Worm (Caenorhabditis elegans) whole organism, L4 larva: ENCODE measurements around the gene rsp-7.

ENCODE experiments used
- Y5F2A.4 ChIP-seq: fragments of 200-800 bp; sonication (Bioruptor generic); optimal IDR thresholded peaks from 2 replicates; lab custom pipeline; 2018; ENCODE audit warnings: mild to moderate bottlenecking, missing genetic modification characterization, missing compliant biosample characterization
- aha-1 ChIP-seq: fragments of 150-350 bp; peaks from one replicate; lab custom pipeline; 2014; ENCODE audit warnings: missing biosample characterization, missing genetic modification characterization
- ceh-20 ChIP-seq: fragments of 200-800 bp; sonication (Bioruptor generic); IDR thresholded peaks from 2 replicates; pipeline ENCODE4 v1.3.6; 2022; ENCODE audit warnings: missing genetic modification reagents, missing genetic modification characterization, missing compliant biosample characterization
- ceh-28 ChIP-seq: fragments of 150-350 bp; optimal IDR thresholded peaks from 2 replicates; lab custom pipeline; 2014; ENCODE audit warnings: missing biosample characterization, missing genetic modification reagents, missing genetic modification characterization
- daf-12 ChIP-seq: fragments of 150-350 bp; optimal IDR thresholded peaks from 2 replicates; lab custom pipeline; 2014; ENCODE audit warnings: missing biosample characterization, missing genetic modification reagents, missing genetic modification characterization
- daf-16 ChIP-seq, 3 experiments: sonication (generic microtip); optimal IDR thresholded peaks; 2 replicates each; lab custom pipeline; 2016 to 2017; ENCODE audit warnings: missing genetic modification characterization in 3 of 3, missing genetic modification reagents in 3 of 3, mild to moderate bottlenecking in 2 of 3, missing compliant biosample characterization in 2 of 3, missing biosample characterization in 1 of 3, moderate library complexity in 1 of 3
- dmd-6 ChIP-seq: fragments of 200-800 bp; sonication (Bioruptor generic); IDR thresholded peaks from 2 replicates; pipeline ENCODE4 v1.3.6; 2022; ENCODE audit warnings: missing genetic modification reagents, missing genetic modification characterization, missing compliant biosample characterization
- dpl-1 ChIP-seq: fragments of 150-350 bp; optimal IDR thresholded peaks from 2 replicates; lab custom pipeline; 2014; ENCODE audit warnings: missing biosample characterization, missing genetic modification reagents, missing genetic modification characterization
- duxl-1 ChIP-seq: sonication (generic microtip); optimal IDR thresholded peaks from 2 replicates; lab custom pipeline; 2016; ENCODE audit warnings: mild to moderate bottlenecking, missing genetic modification characterization, moderate library complexity, missing compliant biosample characterization; ENCODE audit not compliant: poor library complexity
- hif-1 ChIP-seq, 2 experiments: sonication (generic microtip); optimal IDR thresholded peaks; 2 replicates each; lab custom pipeline; 2016 to 2017; ENCODE audit warnings: missing compliant biosample characterization in 2 of 2, missing genetic modification characterization in 2 of 2, missing genetic modification reagents in 2 of 2, missing genotype in 2 of 2, mild to moderate bottlenecking in 1 of 2
- hlh-11 ChIP-seq: fragments of 200-800 bp; sonication (Bioruptor generic); optimal IDR thresholded peaks from 2 replicates; lab custom pipeline; 2018; ENCODE audit warnings: mild to moderate bottlenecking, missing genetic modification characterization, missing compliant biosample characterization
- jun-1 ChIP-seq: fragments of 150-350 bp; optimal IDR thresholded peaks from 2 replicates; lab custom pipeline; 2014; ENCODE audit warnings: missing biosample characterization, missing genetic modification reagents, missing genetic modification characterization
- lin-13 ChIP-seq: fragments of 150-350 bp; optimal IDR thresholded peaks from 2 replicates; lab custom pipeline; 2014; ENCODE audit warnings: missing biosample characterization, missing genetic modification reagents, missing genetic modification characterization
- lsy-2 ChIP-seq, 2 experiments: fragments of 150-350 bp in 1 of 2; sonication (generic microtip) in 1 of 2; optimal IDR thresholded peaks; 2 replicates each; lab custom pipeline; 2014 to 2017; ENCODE audit warnings: missing biosample characterization in 2 of 2, missing genetic modification characterization in 2 of 2
- madf-9 ChIP-seq: fragments of 200-800 bp; sonication (Bioruptor generic); conservative IDR thresholded peaks from 2 replicates; pipeline ENCODE4 v1.3.6; 2022; ENCODE audit warnings: missing genetic modification reagents, missing genetic modification characterization, missing compliant biosample characterization
- mdl-1 ChIP-seq, 2 experiments: fragments of 150-350 bp in 1 of 2; sonication (generic microtip) in 1 of 2; optimal IDR thresholded peaks; 2 replicates each; lab custom pipeline; 2014 to 2017; ENCODE audit warnings: missing biosample characterization in 2 of 2, missing genetic modification characterization in 2 of 2
- mxl-2 ChIP-seq: fragments of 200-800 bp; sonication (Bioruptor generic); conservative IDR thresholded peaks from 2 replicates; pipeline ENCODE4 v1.3.6; 2022; ENCODE audit warnings: missing genetic modification reagents, missing genetic modification characterization, missing compliant biosample characterization
- mxl-3 ChIP-seq: fragments of 200-800 bp; sonication (Bioruptor generic); optimal IDR thresholded peaks from 2 replicates; lab custom pipeline; 2018; ENCODE audit warnings: mild to moderate bottlenecking, missing genetic modification characterization, missing compliant biosample characterization
- nhr-10 ChIP-seq: fragments of 150-350 bp; optimal IDR thresholded peaks from 2 replicates; lab custom pipeline; 2014; ENCODE audit warnings: missing biosample characterization, missing genetic modification characterization
- nhr-111 ChIP-seq: fragments of 200-800 bp; sonication (Bioruptor generic); optimal IDR thresholded peaks from 2 replicates; lab custom pipeline; 2018; ENCODE audit warnings: mild to moderate bottlenecking, missing genetic modification characterization, missing compliant biosample characterization
- nhr-25 ChIP-seq: sonication (generic microtip); optimal IDR thresholded peaks from 2 replicates; lab custom pipeline; 2017; ENCODE audit warnings: missing genetic modification characterization, mild to moderate bottlenecking, missing compliant biosample characterization, antibody characterized with exemption, moderate library complexity, borderline replicate concordance; ENCODE audit not compliant: insufficient read depth
- nhr-28 ChIP-seq: fragments of 150-350 bp; optimal IDR thresholded peaks from 2 replicates; lab custom pipeline; 2014; ENCODE audit warnings: missing biosample characterization, missing genetic modification characterization
- nhr-42 ChIP-seq: fragments of 200-800 bp; sonication (Bioruptor generic); IDR thresholded peaks from 2 replicates; pipeline ENCODE4 v1.3.6; 2022; ENCODE audit warnings: missing genetic modification characterization, missing compliant biosample characterization
- nhr-48 ChIP-seq: sonication (generic microtip); optimal IDR thresholded peaks from 2 replicates; lab custom pipeline; 2016; ENCODE audit warnings: mild to moderate bottlenecking, missing genetic modification characterization, missing compliant biosample characterization
- nhr-6 ChIP-seq: fragments of 150-350 bp; optimal IDR thresholded peaks from 2 replicates; lab custom pipeline; 2014; ENCODE audit warnings: missing biosample characterization, missing genetic modification characterization
- php-3 ChIP-seq: fragments of 200-800 bp; sonication (Bioruptor generic); IDR thresholded peaks from 2 replicates; pipeline ENCODE4 v1.3.6; 2022; ENCODE audit warnings: missing genetic modification reagents, missing genetic modification characterization, missing compliant biosample characterization
- set-16 ChIP-seq: fragments of 200-800 bp; sonication (Bioruptor generic); IDR thresholded peaks from 2 replicates; pipeline ENCODE4 v1.3.6; 2022; ENCODE audit warnings: missing genetic modification reagents, missing genetic modification characterization, missing compliant biosample characterization
- tra-1 ChIP-seq: fragments of 200-800 bp; sonication (Bioruptor generic); IDR thresholded peaks from 2 replicates; pipeline ENCODE4 v1.3.6; 2022; ENCODE audit warnings: missing genetic modification reagents, missing genetic modification characterization, missing compliant biosample characterization
- unc-130 ChIP-seq: sonication (generic microtip); optimal IDR thresholded peaks from 2 replicates; lab custom pipeline; 2016; ENCODE audit warnings: missing genetic modification reagents, missing genetic modification characterization, missing compliant biosample characterization
- zag-1 ChIP-seq: fragments of 150-350 bp; optimal IDR thresholded peaks from 2 replicates; lab custom pipeline; 2014; ENCODE audit warnings: missing biosample characterization, missing genetic modification characterization
- ztf-7 ChIP-seq: fragments of 150-350 bp; optimal IDR thresholded peaks from 2 replicates; lab custom pipeline; 2014; ENCODE audit warnings: missing biosample characterization, missing genetic modification characterization

The rsp-7 gene

DNA sequence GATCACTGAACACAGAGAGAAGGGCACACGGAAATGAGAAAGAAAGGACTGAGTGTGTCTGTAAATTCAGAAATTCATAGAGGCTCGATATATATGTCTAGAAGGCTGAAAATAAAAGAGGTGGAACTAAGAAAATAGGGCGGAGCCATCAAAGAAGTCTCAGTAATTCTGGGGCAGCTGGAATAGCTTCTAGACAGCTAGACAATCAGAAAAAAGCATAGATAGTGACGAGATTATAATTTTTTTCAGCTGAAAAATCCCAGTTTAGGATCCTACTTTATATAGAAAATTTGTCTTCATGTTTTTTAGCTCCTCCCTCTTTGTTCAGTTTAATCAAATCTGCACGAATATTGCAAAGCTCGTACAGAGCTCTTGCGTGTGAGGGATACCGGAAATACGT is 6.0 kb downstream of the rsp-7 start, which contains the start of gene D2089.3:
Gene D2089.3, minus strand, starts transcription at position 101 of the 400 bp plus-strand sequence.
- TF ChIP-seq dpl-1 (GFP tag; lab: Kevin White, UChicago): no peak
- peak; percentile 66 for TF ChIP-seq aha-1 (tag; lab: Kevin White, UChicago)

DNA sequence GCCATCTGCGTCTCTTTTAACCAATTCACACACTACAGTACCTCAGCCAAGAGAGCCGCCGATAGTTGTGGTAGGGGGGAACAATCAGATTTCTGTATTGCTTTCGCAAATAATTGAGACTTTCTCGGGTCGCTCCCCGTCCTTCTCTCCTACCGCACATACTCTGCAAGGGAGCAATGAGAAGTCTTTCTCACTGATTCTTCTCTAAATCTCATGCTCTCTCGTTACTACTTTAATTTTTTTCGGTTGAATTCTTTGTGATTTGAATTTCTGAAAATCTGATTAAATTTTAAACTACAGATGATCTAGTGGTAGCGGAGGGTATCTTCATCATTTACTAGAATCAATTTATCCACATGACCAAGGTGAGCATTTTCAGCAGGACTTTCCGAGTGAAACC is 16.3 kb downstream of the rsp-7 start, which contains the start of gene ptb-1:
Gene ptb-1, plus strand, starts transcription at position 301 of the 400 bp plus-strand sequence.
- TF ChIP-seq ceh-28 (tag; lab: Kevin White, UChicago) (no peak), Y5F2A.4 (GFP tag; lab: Kevin White, UChicago) (no peak)

DNA sequence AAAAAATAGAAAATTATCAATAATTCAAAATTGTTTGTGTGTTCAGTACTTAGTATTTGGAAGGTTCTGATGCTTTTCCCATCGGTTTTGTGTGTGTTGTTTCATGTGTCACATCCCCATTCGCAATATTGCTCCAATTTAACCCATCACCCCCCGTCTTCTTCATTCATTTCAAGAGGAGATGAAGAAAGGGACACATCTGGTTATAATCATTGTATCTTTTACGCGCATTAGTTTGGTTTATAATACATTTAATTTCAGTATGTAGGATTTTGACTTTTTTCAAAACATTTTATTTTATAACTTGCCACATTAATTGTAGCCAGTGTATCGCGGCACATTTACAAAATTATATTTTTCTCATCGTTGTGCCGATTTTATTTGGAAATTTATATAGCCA is 21.1 kb downstream of the rsp-7 start:
- TF ChIP-seq unc-130: no peak
- no peak for TF ChIP-seq lin-13
- TF ChIP-seq tra-1 (GFP tag; lab: Robert Waterston, UW): no peak

DNA sequence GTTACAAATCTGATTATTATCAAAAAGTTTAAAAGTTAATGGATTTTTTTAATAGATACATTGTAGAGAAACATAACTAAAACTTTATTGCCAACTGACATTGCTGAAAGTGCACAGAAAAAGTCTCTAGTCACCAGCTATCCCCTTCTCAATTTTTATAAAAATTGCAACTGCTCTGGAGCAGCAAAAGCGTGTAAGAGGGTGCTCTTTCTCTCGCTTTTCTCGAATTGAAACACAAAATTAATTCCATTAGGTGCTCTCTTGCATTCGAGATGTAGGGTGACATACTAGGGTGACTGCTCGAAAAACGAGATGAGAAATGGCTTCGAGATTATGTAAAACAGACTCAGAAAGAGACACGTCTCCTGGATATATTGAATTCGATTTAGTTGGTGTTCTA is 21.6 kb downstream of the rsp-7 start:
- no peak for TF ChIP-seq nhr-6 (tag; lab: Kevin White, UChicago)
- TF ChIP-seq aha-1 (tag; lab: Kevin White, UChicago): peak; percentile 66

DNA sequence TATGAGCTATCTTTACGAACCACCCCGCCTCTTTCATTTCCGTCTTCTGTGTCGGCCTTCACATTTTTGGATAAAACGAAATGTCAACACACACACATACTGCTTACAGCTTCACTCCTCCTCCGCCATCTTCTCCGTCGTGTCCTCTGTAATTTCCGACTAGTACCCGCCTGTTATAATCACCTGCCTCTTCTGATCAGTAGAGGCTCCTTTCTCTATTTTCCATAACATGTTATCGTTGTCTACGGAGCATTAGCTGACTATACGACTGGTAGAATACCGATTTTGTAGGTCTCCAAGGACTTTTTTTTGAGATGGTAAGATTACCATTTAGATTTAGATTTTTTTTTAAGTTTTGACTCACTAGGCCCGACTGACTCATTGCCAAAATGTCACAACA is 25.9 kb downstream of the rsp-7 start:
- TF ChIP-seq jun-1: no peak
- TF ChIP-seq nhr-25 (tag; lab: Kevin White, UChicago): no peak
- TF ChIP-seq hif-1 (tag; optimal IDR thresholded peaks at IDR 0.05; lab: Kevin White, UChicago): no peak
- no peak for TF ChIP-seq nhr-111 (GFP tag; lab: Kevin White, UChicago)
- peak; percentile 91 for TF ChIP-seq aha-1 (tag; lab: Kevin White, UChicago)

DNA sequence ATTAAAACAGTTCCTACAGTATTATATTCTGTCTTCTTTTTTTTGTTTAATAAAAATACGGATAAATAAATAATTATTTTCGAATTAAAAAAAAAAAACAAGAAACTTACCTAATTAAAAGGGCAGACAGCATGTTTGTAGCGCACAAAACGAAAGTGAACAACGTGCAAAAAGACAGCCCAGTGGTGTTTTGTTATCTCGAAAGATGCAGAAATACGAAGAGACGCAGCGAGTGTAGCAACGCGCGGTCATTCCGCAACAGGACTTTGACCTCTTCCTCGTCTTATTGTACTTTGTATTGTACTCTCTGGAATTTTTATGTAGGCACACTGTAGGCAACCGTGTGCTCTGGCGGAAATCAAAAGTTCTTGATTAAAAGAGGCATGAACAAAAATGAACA is 34.6 kb downstream of the rsp-7 start, which contains the start of gene gbh-1:
Gene gbh-1, minus strand, starts transcription at position 149 of the 400 bp plus-strand sequence.
- TF ChIP-seq mxl-3 (peak; percentile 50), daf-16 (GFP tag; optimal IDR thresholded peaks at IDR 0.05; lab: Kevin White, UChicago) (no peak), daf-16 (tag; optimal IDR thresholded peaks at IDR 0.05; lab: Kevin White, UChicago) (peak; percentile 31), nhr-28 (tag; lab: Kevin White, UChicago) (peak; percentile 99), set-16 (GFP tag; lab: Robert Waterston, UW) (no peak), duxl-1 (no peak), zag-1 (tag; lab: Kevin White, UChicago) (no peak), hlh-11 (tag; lab: Kevin White, UChicago) (peak; percentile 59), madf-9 (GFP tag; lab: Robert Waterston, UW) (peak; percentile 73), hif-1 (tag; optimal IDR thresholded peaks at IDR 0.05; lab: Kevin White, UChicago) (peak in 1 of 2 experiments; percentile 73), php-3 (GFP tag; lab: Robert Waterston, UW) (0 out of 2 replicates have a peak, but pooled peaks have one; percentile 22), ztf-7 (tag; lab: Kevin White, UChicago) (no peak), daf-12 (tag; lab: Kevin White, UChicago) (no peak), dpl-1 (GFP tag; lab: Kevin White, UChicago) (no peak), mdl-1 (tag; optimal IDR thresholded peaks at IDR 0.05; lab: Kevin White, UChicago) (peak in 1 of 2 experiments; percentile 73), nhr-48 (tag; lab: Kevin White, UChicago) (peak; percentile 32)
- TF ChIP-seq, all 104 proteins: peak for 9

DNA sequence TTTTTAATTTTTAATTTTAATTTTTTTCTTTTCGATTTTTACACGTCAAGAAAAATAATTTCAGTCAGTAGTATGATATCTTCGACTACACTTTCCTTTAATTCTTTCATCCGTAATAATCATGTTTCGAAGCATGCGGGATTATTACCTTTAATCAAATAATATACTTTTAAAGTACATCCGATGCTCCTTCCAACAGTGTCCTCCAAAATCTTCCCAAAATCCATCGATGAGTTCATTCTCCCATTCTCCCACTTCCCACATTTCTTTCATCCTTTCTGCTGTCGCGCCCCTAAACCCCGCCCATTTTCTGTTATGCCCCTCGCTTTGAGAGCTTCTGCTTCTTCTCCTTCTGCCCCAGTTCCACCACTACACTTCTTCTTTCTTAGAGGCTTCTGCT is 35.7 kb downstream of the rsp-7 start, which contains the start of gene lgc-57:
Gene lgc-57, plus strand, starts transcription at position 301 of the 400 bp plus-strand sequence.
- TF ChIP-seq mxl-2 (GFP tag; lab: Robert Waterston, UW): no peak
- TF ChIP-seq nhr-42 (GFP tag; lab: Robert Waterston, UW): no peak
- no peak for TF ChIP-seq ztf-7 (tag; lab: Kevin White, UChicago)
- TF ChIP-seq lsy-2 (tag; optimal IDR thresholded peaks at IDR 0.05; lab: Kevin White, UChicago): no peak
- TF ChIP-seq zag-1 (tag; lab: Kevin White, UChicago): no peak
- no peak for TF ChIP-seq ceh-20 (GFP tag; lab: Robert Waterston, UW)
- TF ChIP-seq aha-1 (tag; lab: Kevin White, UChicago): no peak
- TF ChIP-seq dmd-6 (GFP tag; lab: Robert Waterston, UW): no peak
- TF ChIP-seq nhr-10: no peak
